Worm (Caenorhabditis elegans) whole organism, early embryonic: ENCODE data around the gene srz-10.

ENCODE experiments used
- B0310.2 ChIP-seq: sonication (generic microtip); optimal IDR thresholded peaks from 2 replicates; lab custom pipeline; 2016; ENCODE audit warnings: mild to moderate bottlenecking, missing genetic modification characterization, missing compliant biosample characterization
- F13C5.2 ChIP-seq: sonication (generic microtip); optimal IDR thresholded peaks from 2 replicates; lab custom pipeline; 2017; ENCODE audit warnings: mild to moderate bottlenecking, missing genetic modification characterization, inconsistent platforms, missing compliant biosample characterization
- aly-1 ChIP-seq: sonication (generic microtip); optimal IDR thresholded peaks from 2 replicates; lab custom pipeline; 2016; ENCODE audit warnings: missing genetic modification characterization, missing compliant biosample characterization
- ama-1 ChIP-seq: fragments of 150-350 bp; optimal IDR thresholded peaks from 2 replicates; lab custom pipeline; 2014
- ceh-13 ChIP-seq: fragments of 200-800 bp; sonication (Bioruptor generic); optimal IDR thresholded peaks from 2 replicates; lab custom pipeline; 2018; ENCODE audit warnings: mild to moderate bottlenecking, missing genetic modification characterization, missing compliant biosample characterization
- ceh-36 ChIP-seq: sonication (generic microtip); optimal IDR thresholded peaks from 2 replicates; lab custom pipeline; 2016; ENCODE audit warnings: missing genetic modification characterization, inconsistent platforms, missing compliant biosample characterization
- ets-7 ChIP-seq: sonication (generic microtip); optimal IDR thresholded peaks from 2 replicates; lab custom pipeline; 2016; ENCODE audit warnings: missing genotype, missing genetic modification characterization, missing compliant biosample characterization
- flt-1 ChIP-seq: fragments of 200-800 bp; sonication (Bioruptor generic); IDR thresholded peaks from 2 replicates; pipeline ENCODE4 v1.3.6; 2022; ENCODE audit warnings: missing genetic modification characterization, missing compliant biosample characterization
- hmbx-1 ChIP-seq: sonication (generic microtip); optimal IDR thresholded peaks from 2 replicates; lab custom pipeline; 2016; ENCODE audit warnings: mild to moderate bottlenecking, missing genetic modification characterization, missing compliant biosample characterization
- hmg-4 ChIP-seq: fragments of 200-800 bp; sonication (Bioruptor generic); optimal IDR thresholded peaks from 2 replicates; lab custom pipeline; 2018; ENCODE audit warnings: mild to moderate bottlenecking, missing genetic modification characterization, missing compliant biosample characterization
- hnd-1 ChIP-seq: sonication (generic microtip); optimal IDR thresholded peaks from 2 replicates; lab custom pipeline; 2016; ENCODE audit warnings: missing genetic modification characterization, missing compliant biosample characterization
- pes-1 ChIP-seq: fragments of 200-800 bp; sonication (Bioruptor generic); IDR thresholded peaks from 2 replicates; pipeline ENCODE4 v1.3.6; 2022; ENCODE audit warnings: missing genetic modification reagents, missing genetic modification characterization, missing compliant biosample characterization
- scrt-1 ChIP-seq: fragments of 200-800 bp; sonication (Bioruptor generic); IDR thresholded peaks from 2 replicates; pipeline ENCODE4 v1.3.6; 2022; ENCODE audit warnings: missing genetic modification characterization, missing compliant biosample characterization
- sea-1 ChIP-seq: fragments of 200-800 bp; sonication (Bioruptor generic); conservative IDR thresholded peaks from 2 replicates; pipeline ENCODE4 v1.3.6; 2022; ENCODE audit warnings: missing genetic modification characterization, missing compliant biosample characterization
- tbx-11 ChIP-seq: fragments of 200-800 bp; sonication (Bioruptor generic); IDR thresholded peaks from 2 replicates; pipeline ENCODE4 v1.3.6; 2022; ENCODE audit warnings: missing genetic modification characterization, missing compliant biosample characterization
- tbx-37 ChIP-seq: fragments of 200-800 bp; sonication (Bioruptor generic); conservative IDR thresholded peaks from 2 replicates; pipeline ENCODE4 v1.3.6; 2022; ENCODE audit warnings: missing genetic modification reagents, missing genetic modification characterization, missing compliant biosample characterization
- tra-4 ChIP-seq: sonication (generic microtip); optimal IDR thresholded peaks from 2 replicates; lab custom pipeline; 2017; ENCODE audit warnings: missing genetic modification characterization, missing compliant biosample characterization

The srz-10 gene

ce11 chrV:15274757-15275156 is 34.1 kb downstream of the srz-10 start, which contains the start of gene srw-16:
srw-16 (minus strand) TSS chrV:15274857.
- TF ChIP-seq scrt-1 (no peak), tbx-37 (GFP tag; lab: Robert Waterston, UW) (no peak), ceh-13 (no peak), aly-1 (tag; lab: Kevin White, UChicago) (no peak), ceh-36 (tag; lab: Kevin White, UChicago) (no peak), tra-4 (tag; lab: Kevin White, UChicago) (no peak), ama-1 (lab: Kevin White, UChicago) (no peak), ets-7 (tag; lab: Kevin White, UChicago) (no peak), B0310.2 (tag; lab: Kevin White, UChicago) (no peak), sea-1 (GFP tag; lab: Robert Waterston, UW) (no peak), tbx-11 (GFP tag; lab: Robert Waterston, UW) (no peak), hmbx-1 (no peak), hnd-1 (tag; lab: Kevin White, UChicago) (no peak), pes-1 (GFP tag; lab: Robert Waterston, UW) (no peak)

- TF ChIP-seq F13C5.2 (tag; lab: Kevin White, UChicago) (no peak), hmbx-1 (no peak), tbx-37 (GFP tag; lab: Robert Waterston, UW) (no peak), sea-1 (GFP tag; lab: Robert Waterston, UW) (no peak), tra-4 (tag; lab: Kevin White, UChicago) (no peak), ama-1 (lab: Kevin White, UChicago) (no peak), hmg-4 (GFP tag; lab: Kevin White, UChicago) (no peak), ceh-36 (tag; lab: Kevin White, UChicago) (no peak), hnd-1 (tag; lab: Kevin White, UChicago) (no peak), pes-1 (GFP tag; lab: Robert Waterston, UW) (no peak), B0310.2 (tag; lab: Kevin White, UChicago) (no peak), scrt-1 (no peak), ets-7 (tag; lab: Kevin White, UChicago) (no peak), flt-1 (no peak), aly-1 (tag; lab: Kevin White, UChicago) (no peak), ceh-13 (no peak)
Observed at ce11 chrV:15272263-15272662, 36.6 kb downstream of the srz-10 start, which contains the start of gene T10H4.4. T10H4.4 (minus strand) TSS chrV:15272363.

- TF ChIP-seq ceh-36 (tag; lab: Kevin White, UChicago) (no peak), tbx-37 (GFP tag; lab: Robert Waterston, UW) (no peak), ama-1 (lab: Kevin White, UChicago) (no peak), tra-4 (tag; lab: Kevin White, UChicago) (no peak), hmg-4 (GFP tag; lab: Kevin White, UChicago) (no peak), ets-7 (tag; lab: Kevin White, UChicago) (no peak), F13C5.2 (tag; lab: Kevin White, UChicago) (no peak), sea-1 (GFP tag; lab: Robert Waterston, UW) (no peak), flt-1 (no peak), aly-1 (tag; lab: Kevin White, UChicago) (no peak), B0310.2 (tag; lab: Kevin White, UChicago) (no peak), pes-1 (GFP tag; lab: Robert Waterston, UW) (no peak), hnd-1 (tag; lab: Kevin White, UChicago) (no peak), tbx-11 (GFP tag; lab: Robert Waterston, UW) (no peak), scrt-1 (no peak), hmbx-1 (no peak), ceh-13 (no peak)
Observed at ce11 chrV:15268302-15268701, 40.6 kb downstream of the srz-10 start, which contains the start of gene srw-22. srw-22 (plus strand) TSS chrV:15268602.

- TF ChIP-seq hnd-1 (tag; lab: Kevin White, UChicago) (no peak), B0310.2 (tag; lab: Kevin White, UChicago) (no peak), flt-1 (no peak), tra-4 (tag; lab: Kevin White, UChicago) (no peak), aly-1 (tag; lab: Kevin White, UChicago) (no peak), ama-1 (lab: Kevin White, UChicago) (no peak), ceh-13 (no peak), tbx-37 (GFP tag; lab: Robert Waterston, UW) (no peak), ets-7 (tag; lab: Kevin White, UChicago) (no peak), ceh-36 (tag; lab: Kevin White, UChicago) (no peak), hmg-4 (GFP tag; lab: Kevin White, UChicago) (no peak), sea-1 (GFP tag; lab: Robert Waterston, UW) (no peak), F13C5.2 (tag; lab: Kevin White, UChicago) (no peak), pes-1 (GFP tag; lab: Robert Waterston, UW) (no peak)
Observed at ce11 chrV:15267405-15267804, 41.5 kb downstream of the srz-10 start, which contains the start of gene T10H4.13. T10H4.13 (minus strand) TSS chrV:15267505.

- TF ChIP-seq tbx-11 (GFP tag; lab: Robert Waterston, UW): no peak
- TF ChIP-seq hnd-1 (tag; lab: Kevin White, UChicago): no peak
- TF ChIP-seq B0310.2 (tag; lab: Kevin White, UChicago): no peak
- no peak for TF ChIP-seq ets-7 (tag; lab: Kevin White, UChicago)
- TF ChIP-seq scrt-1: no peak
- no peak for TF ChIP-seq ceh-36 (tag; lab: Kevin White, UChicago)
- no peak for TF ChIP-seq aly-1 (tag; lab: Kevin White, UChicago)
- no peak for TF ChIP-seq tbx-37 (GFP tag; lab: Robert Waterston, UW)
- TF ChIP-seq pes-1 (GFP tag; lab: Robert Waterston, UW): no peak
- no peak for TF ChIP-seq ceh-13
- no peak for TF ChIP-seq flt-1
- no peak for TF ChIP-seq F13C5.2 (tag; lab: Kevin White, UChicago)
- TF ChIP-seq hmbx-1: no peak
- TF ChIP-seq hmg-4 (GFP tag; lab: Kevin White, UChicago): no peak
- no peak for TF ChIP-seq tra-4 (tag; lab: Kevin White, UChicago)
- no peak for TF ChIP-seq ama-1 (lab: Kevin White, UChicago)
- no peak for TF ChIP-seq sea-1 (GFP tag; lab: Robert Waterston, UW)
Observed at ce11 chrV:15265814-15266213, 43.1 kb downstream of the srz-10 start, which contains the start of gene M01B2.13. M01B2.13 (minus strand) TSS chrV:15265914.

ce11 chrV:15264131-15264530 is 44.8 kb downstream of the srz-10 start, which contains the start of gene M01B2.12:
M01B2.12 (minus strand) TSS chrV:15264231.
- TF ChIP-seq aly-1 (tag; lab: Kevin White, UChicago): no peak
- no peak for TF ChIP-seq tbx-11 (GFP tag; lab: Robert Waterston, UW)
- TF ChIP-seq tra-4 (tag; lab: Kevin White, UChicago): no peak
- no peak for TF ChIP-seq pes-1 (GFP tag; lab: Robert Waterston, UW)
- no peak for TF ChIP-seq ceh-13
- no peak for TF ChIP-seq flt-1
- no peak for TF ChIP-seq F13C5.2 (tag; lab: Kevin White, UChicago)
- TF ChIP-seq hnd-1 (tag; lab: Kevin White, UChicago): no peak
- TF ChIP-seq hmg-4 (GFP tag; lab: Kevin White, UChicago): no peak
- TF ChIP-seq hmbx-1: no peak
